Fruit fly (Drosophila melanogaster) whole organism, embryonic: ENCODE results near the gene CG42819.

Source experiments
- BEAF-32 ChIP-seq: fragments of 200-800 bp; sonication (Bioruptor generic); optimal IDR thresholded peaks from 3 replicates; lab custom pipeline; 2017; ENCODE audit warnings: missing biosample characterization, missing genetic modification characterization, mild to moderate bottlenecking, moderate library complexity, missing genetic modification reagents
- Bdp1 ChIP-seq: fragments of 200-800 bp; sonication (Bioruptor generic); optimal IDR thresholded peaks from 3 replicates; lab custom pipeline; 2016; ENCODE audit warnings: missing biosample characterization, missing genetic modification characterization
- Bteb2 ChIP-seq: fragments of 200-800 bp; sonication (Bioruptor generic); optimal IDR thresholded peaks from 2 replicates; lab custom pipeline; 2016; ENCODE audit warnings: missing biosample characterization, missing genetic modification characterization
- CG10267 ChIP-seq: fragments of 200-800 bp; sonication (Bioruptor generic); optimal IDR thresholded peaks from 2 replicates; lab custom pipeline; 2018; ENCODE audit warnings: missing biosample characterization, mild to moderate bottlenecking, missing genetic modification characterization, moderate library complexity
- CG10431 ChIP-seq: fragments of 200-800 bp; sonication (Bioruptor generic); optimal IDR thresholded peaks from 3 replicates; lab custom pipeline; 2018; ENCODE audit warnings: missing biosample characterization, mild to moderate bottlenecking, missing genetic modification characterization
- CG10979 ChIP-seq: fragments of 200-800 bp; sonication (Bioruptor generic); optimal IDR thresholded peaks from 2 replicates; lab custom pipeline; 2018; ENCODE audit warnings: missing biosample characterization, mild to moderate bottlenecking, missing genetic modification characterization, moderate library complexity
- CG11560 ChIP-seq: fragments of 200-800 bp; sonication (Bioruptor generic); IDR thresholded peaks from 3 replicates; pipeline ENCODE4 v1.3.6; 2022; ENCODE audit warnings: missing biosample characterization, missing genetic modification characterization
- CG12659 ChIP-seq: fragments of 200-800 bp; sonication (Bioruptor generic); optimal IDR thresholded peaks from 3 replicates; lab custom pipeline; 2017; ENCODE audit warnings: mild to moderate bottlenecking, missing biosample characterization, missing genetic modification reagents, missing genetic modification characterization
- CG13287 ChIP-seq: fragments of 200-800 bp; sonication (Bioruptor generic); IDR thresholded peaks from 2 replicates; pipeline ENCODE4 v1.3.6; 2022; ENCODE audit warnings: missing biosample characterization, missing genetic modification characterization; ENCODE audit not compliant: partially characterized antibody
- CG14710 ChIP-seq: fragments of 200-800 bp; sonication (Bioruptor generic); optimal IDR thresholded peaks from 3 replicates; lab custom pipeline; 2019; ENCODE audit warnings: missing biosample characterization, mild to moderate bottlenecking, missing genetic modification characterization, moderate library complexity
- CG15514 ChIP-seq: fragments of 200-800 bp; sonication (Bioruptor generic); optimal IDR thresholded peaks from 3 replicates; lab custom pipeline; 2017; ENCODE audit warnings: missing biosample characterization, missing genetic modification characterization, mild to moderate bottlenecking, moderate library complexity, missing genetic modification reagents
- CG17361 ChIP-seq: fragments of 200-800 bp; sonication (Bioruptor generic); IDR thresholded peaks from 3 replicates; pipeline ENCODE4 v1.3.6; 2022; ENCODE audit warnings: missing biosample characterization, missing genetic modification characterization
- CG2116 ChIP-seq: fragments of 200-800 bp; sonication (Bioruptor generic); optimal IDR thresholded peaks from 3 replicates; lab custom pipeline; 2018; ENCODE audit warnings: missing biosample characterization, mild to moderate bottlenecking, missing genetic modification characterization
- CG30403 ChIP-seq: fragments of 200-800 bp; sonication (Bioruptor generic); optimal IDR thresholded peaks from 3 replicates; lab custom pipeline; 2016; ENCODE audit warnings: missing biosample characterization, missing genetic modification characterization
- CG6813 ChIP-seq: fragments of 200-800 bp; sonication (Bioruptor generic); optimal IDR thresholded peaks from 2 replicates; lab custom pipeline; 2017; ENCODE audit warnings: missing biosample characterization, missing genetic modification characterization, mild to moderate bottlenecking, moderate library complexity, missing genetic modification reagents
- Dbx ChIP-seq: fragments of 200-800 bp; sonication (Bioruptor generic); IDR thresholded peaks from 3 replicates; pipeline ENCODE4 v1.3.6; 2022; ENCODE audit warnings: missing biosample characterization, missing genetic modification characterization
- Dll ChIP-seq: fragments of 200-800 bp; sonication (Bioruptor generic); IDR thresholded peaks from 4 replicates; pipeline ENCODE4 v1.3.6; 2022; ENCODE audit warnings: missing biosample characterization, missing genetic modification characterization; ENCODE audit not compliant: partially characterized antibody
- Dp ChIP-seq: fragments of 200-800 bp; sonication (Bioruptor generic); optimal IDR thresholded peaks from 2 replicates; lab custom pipeline; 2018; ENCODE audit warnings: missing biosample characterization, mild to moderate bottlenecking, missing genetic modification characterization, moderate library complexity
- Dref ChIP-seq: fragments of 200-800 bp; sonication (Bioruptor generic); IDR thresholded peaks from 2 replicates; pipeline ENCODE4 v1.3.6; 2022; ENCODE audit warnings: missing biosample characterization, missing genetic modification characterization
- E2f2 ChIP-seq: fragments of 200-800 bp; sonication (Bioruptor generic); IDR thresholded peaks from 2 replicates; pipeline ENCODE4 v1.3.6; 2022; ENCODE audit warnings: missing biosample characterization, missing genetic modification characterization
- Ets65A ChIP-seq: fragments of 200-800 bp; sonication (Bioruptor generic); peaks from one replicate; lab custom pipeline; 2016; ENCODE audit warnings: missing biosample characterization, missing genetic modification characterization
- HLH4C ChIP-seq: fragments of 200-800 bp; sonication (Bioruptor generic); IDR thresholded peaks from 3 replicates; pipeline ENCODE4 v1.3.6; 2022; ENCODE audit warnings: missing biosample characterization, missing genetic modification characterization; ENCODE audit not compliant: partially characterized antibody
- MBD-R2 ChIP-seq: fragments of 200-800 bp; sonication (Bioruptor generic); IDR thresholded peaks from 2 replicates; pipeline ENCODE4 v1.3.6; 2022; ENCODE audit warnings: missing biosample characterization, missing genetic modification characterization
- Nf-YB ChIP-seq: fragments of 200-800 bp; sonication (Bioruptor generic); optimal IDR thresholded peaks from 3 replicates; lab custom pipeline; 2019; ENCODE audit warnings: missing biosample characterization, mild to moderate bottlenecking, missing genetic modification characterization, moderate library complexity
- Scr ChIP-seq: fragments of 200-800 bp; sonication (Bioruptor generic); IDR thresholded peaks from 2 replicates; pipeline ENCODE4 v1.3.6; 2022; ENCODE audit warnings: missing biosample characterization, missing genetic modification characterization; ENCODE audit not compliant: partially characterized antibody
- bbx ChIP-seq: fragments of 200-800 bp; sonication (Bioruptor generic); IDR thresholded peaks from 2 replicates; pipeline ENCODE4 v1.3.6; 2022; ENCODE audit warnings: missing biosample characterization, missing genetic modification characterization; ENCODE audit not compliant: partially characterized antibody
- exex ChIP-seq: fragments of 200-800 bp; sonication (Bioruptor generic); optimal IDR thresholded peaks from 4 replicates; lab custom pipeline; 2018; ENCODE audit warnings: missing biosample characterization, mild to moderate bottlenecking, missing genetic modification characterization, moderate library complexity
- lbe ChIP-seq: fragments of 200-800 bp; sonication (Bioruptor generic); optimal IDR thresholded peaks from 2 replicates; lab custom pipeline; 2016; ENCODE audit warnings: missing biosample characterization, mild to moderate bottlenecking, missing genetic modification characterization
- nerfin-2 ChIP-seq: fragments of 200-800 bp; sonication (Bioruptor generic); IDR thresholded peaks from 2 replicates; pipeline ENCODE4 v1.3.6; 2022; ENCODE audit warnings: missing biosample characterization, missing genetic modification characterization; ENCODE audit not compliant: partially characterized antibody
- prd ChIP-seq, 3 experiments: fragments of >200 bp in 2 of 3; fragments of 200-800 bp in 1 of 3; sonication (Bioruptor generic) in 1 of 3; optimal IDR thresholded peaks in 2 of 3; IDR thresholded peaks in 1 of 3; 2 replicates in 2 of 3; 3 replicates in 1 of 3; pipeline versions ENCODE4 v1.3.6 to Lab custom; 2017 to 2022; ENCODE audit warnings: missing biosample characterization in 1 of 3, missing genetic modification characterization in 1 of 3
- pzg ChIP-seq: fragments of 200-800 bp; sonication (Bioruptor generic); optimal IDR thresholded peaks from 3 replicates; lab custom pipeline; 2018; ENCODE audit warnings: missing biosample characterization, mild to moderate bottlenecking, missing genetic modification characterization, moderate library complexity
- stwl ChIP-seq: fragments of 200-800 bp; sonication (Bioruptor generic); optimal IDR thresholded peaks from 3 replicates; lab custom pipeline; 2018; ENCODE audit warnings: missing biosample characterization, mild to moderate bottlenecking, missing genetic modification characterization, moderate library complexity
- trem ChIP-seq: fragments of 200-800 bp; optimal IDR thresholded peaks from 3 replicates; lab custom pipeline; 2019; ENCODE audit warnings: missing biosample characterization, mild to moderate bottlenecking, missing genetic modification characterization, moderate library complexity
- unc-4 ChIP-seq: fragments of 200-800 bp; sonication (Bioruptor generic); IDR thresholded peaks from 2 replicates; pipeline ENCODE4 v1.3.6; 2022; ENCODE audit warnings: missing biosample characterization, missing genetic modification characterization; ENCODE audit not compliant: partially characterized antibody
- usp ChIP-seq: fragments of >200 bp; optimal IDR thresholded peaks from 2 replicates; lab custom pipeline; 2017; ENCODE audit warnings: missing biosample characterization, missing genetic modification characterization
- yki ChIP-seq: fragments of >200 bp; optimal IDR thresholded peaks from 3 replicates; lab custom pipeline; 2018

CG42819 gene

DNA sequence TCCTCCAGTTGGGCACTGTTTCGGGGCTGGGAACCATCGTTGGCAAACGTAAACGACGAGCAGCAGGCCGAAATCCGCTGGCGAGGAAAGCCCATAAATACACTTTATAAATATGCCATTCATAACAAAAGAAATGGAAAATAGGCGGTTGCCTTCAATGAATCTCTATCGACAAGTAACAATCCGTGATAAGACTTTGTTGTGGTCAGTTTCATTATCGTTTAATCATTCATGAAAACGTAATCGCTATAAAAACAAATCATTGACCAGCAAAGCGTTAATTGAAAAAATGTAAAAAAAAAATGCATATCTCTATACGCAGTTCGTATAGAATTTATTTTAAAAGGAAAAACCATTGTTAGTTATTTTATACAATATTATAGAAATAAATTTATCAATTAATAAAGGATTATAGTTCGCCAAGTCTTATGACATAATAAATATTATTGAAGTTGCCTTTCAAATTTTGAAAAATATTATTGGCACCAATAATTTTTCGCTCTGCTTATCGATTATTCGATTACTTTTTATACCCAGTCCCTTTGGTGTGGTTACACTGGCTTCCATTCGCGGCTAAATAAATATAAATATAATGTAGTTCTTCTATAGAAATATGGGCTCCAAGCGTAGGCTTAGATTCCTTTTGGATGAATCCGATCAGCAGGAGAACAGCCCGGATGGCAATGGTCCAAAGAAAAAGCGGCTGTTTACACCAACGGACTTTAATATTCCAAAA is 10.9 kb upstream of the CG42819 start, which contains the start of gene CG31898:
CG31898 (plus strand) TSS at position 559 of the 736 bp plus-strand sequence.
- TF ChIP-seq CG12659 (GFP tag; lab: Kevin White, UChicago) (peak; percentile 1), Scr (GFP tag; lab: Robert Waterston, UW) (peak; percentile 41; the same call in 1 of the 2 replicates), E2f2 (GFP tag; lab: Robert Waterston, UW) (peak; percentile 94), unc-4 (GFP tag; lab: Robert Waterston, UW) (0 out of 2 replicates have a peak, but pooled peaks have one; percentile 26), exex (tag; lab: Kevin White, UChicago) (peak; percentile 34), nerfin-2 (GFP tag; lab: Robert Waterston, UW) (peak; percentile 48; the same call in 1 of the 2 replicates), usp (no peak), CG6813 (GFP tag; lab: Kevin White, UChicago) (no peak), Nf-YB (GFP tag; lab: Kevin White, UChicago) (no peak), CG17361 (GFP tag; lab: Robert Waterston, UW) (0 out of 3 replicates have a peak, but pooled peaks have one; percentile 10), stwl (peak; percentile 58), Dref (GFP tag; lab: Robert Waterston, UW) (peak; percentile 78), lbe (GFP tag; lab: Kevin White, UChicago) (peak; percentile 47), CG10979 (no peak), CG2116 (peak; percentile 76), Dp (GFP tag; lab: Kevin White, UChicago) (peak; percentile 94), CG30403 (GFP tag; lab: Kevin White, UChicago) (no peak), CG11560 (peak; percentile 96), HLH4C (GFP tag; lab: Robert Waterston, UW) (peak; percentile 45; the same call in 1 of the 3 replicates), MBD-R2 (GFP tag; lab: Robert Waterston, UW) (peak; percentile 64), CG15514 (GFP tag; lab: Kevin White, UChicago) (peak; percentile 16), bbx (GFP tag; lab: Robert Waterston, UW) (peak; percentile 9; the same call in 1 of the 2 replicates), Dll (GFP tag; lab: Robert Waterston, UW) (peak; percentile 52; the same call in 2 of the 4 replicates), trem (tag; lab: Kevin White, UChicago) (peak; percentile 21), Dbx (GFP tag; lab: Robert Waterston, UW) (no peak), BEAF-32 (peak; percentile 34), CG10267 (tag; lab: Kevin White, UChicago) (peak; percentile 23), CG13287 (GFP tag; lab: Robert Waterston, UW) (peak; percentile 31; the same call in 1 of the 2 replicates), CG14710 (tag; lab: Kevin White, UChicago) (peak; percentile 99), pzg (GFP tag; lab: Kevin White, UChicago) (peak; percentile 43)

DNA sequence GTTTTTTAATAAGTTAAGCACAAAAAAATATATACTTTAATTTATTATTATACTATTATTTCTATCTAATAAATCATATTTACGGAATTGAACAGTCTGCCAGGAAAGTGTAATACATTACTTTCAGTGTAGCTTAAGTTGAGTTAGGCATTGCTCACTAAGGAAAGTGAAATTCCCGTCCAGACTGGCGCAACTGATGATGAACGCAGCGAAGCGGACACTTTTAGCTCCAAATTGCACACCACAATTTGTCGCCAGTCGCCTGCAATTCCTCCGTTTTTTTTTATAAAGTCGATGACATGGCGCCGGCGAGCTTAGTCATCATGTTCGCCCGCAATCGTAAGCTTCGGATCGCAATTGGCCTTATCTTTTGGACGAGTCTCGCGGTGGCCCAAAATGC is 9.6 kb upstream of the CG42819 start, which contains the start of gene CG13386:
CG13386 (plus strand) TSS at position 301 of the 400 bp plus-strand sequence.
- TF ChIP-seq yki (lab: Kevin White, UChicago) (no peak), Bdp1 (GFP tag; lab: Kevin White, UChicago) (no peak), prd (optimal IDR thresholded peaks at IDR 0.05; lab: Kevin White, UChicago) (no peak), prd (GFP tag; IDR thresholded peaks at IDR 0.05; lab: Robert Waterston, UW) (peak; percentile 7; the same call in 1 of the 3 replicates), CG10431 (GFP tag; lab: Kevin White, UChicago) (no peak), Ets65A (GFP tag; lab: Kevin White, UChicago) (peak; percentile 22), Bteb2 (GFP tag; lab: Kevin White, UChicago) (no peak)
